Fruit fly (Drosophila melanogaster): Measurements from ENCODE around the gene CG33301.
A peak's percentile ranks its signal among the peaks of the same experiment; 100 is the strongest.

The CG33301 gene

dm6 chr2L:10009800-10010658 is 39.4 kb upstream of the CG33301 start (continued):
- TF ChIP-seq Mad (GFP tag; optimal IDR thresholded peaks at IDR 0.05): peak; percentile 95
- peak; percentile 94 for TF ChIP-seq CG13296 (GFP tag; optimal IDR thresholded peaks at IDR 0.05)
- peak; percentile 92 for TF ChIP-seq nau (GFP tag; optimal IDR thresholded peaks at IDR 0.05)
- peak; percentile 92 for TF ChIP-seq Hand (GFP tag; optimal IDR thresholded peaks at IDR 0.05)
- TF ChIP-seq CG11093 (GFP tag; IDR thresholded peaks at IDR 0.05): peak; percentile 96
- TF ChIP-seq Atf3 (GFP tag; optimal IDR thresholded peaks at IDR 0.05): peak; percentile 96
- peak; percentile 91 for TF ChIP-seq scrt (GFP tag; optimal IDR thresholded peaks at IDR 0.05)
- TF ChIP-seq CG30020 (tag; optimal IDR thresholded peaks at IDR 0.05): peak; percentile 76
- TF ChIP-seq CG16863 (GFP tag; optimal IDR thresholded peaks at IDR 0.05): peak; percentile 97
- peak; percentile 91 for TF ChIP-seq CG1024 (GFP tag; IDR thresholded peaks at IDR 0.05)
- TF ChIP-seq Hmr (GFP tag; optimal IDR thresholded peaks at IDR 0.05): peak; percentile 97
- TF ChIP-seq CG15269 (tag; optimal IDR thresholded peaks at IDR 0.05): peak; percentile 97
- peak; percentile 80 for TF ChIP-seq Neu2 (GFP tag; optimal IDR thresholded peaks at IDR 0.05; ENCODE audit: borderline replicate concordance)
- peak; percentile 98 for TF ChIP-seq chm (GFP tag; IDR thresholded peaks at IDR 0.05)
- TF ChIP-seq Mrtf (GFP tag; IDR thresholded peaks at IDR 0.05): peak; percentile 98
- peak; percentile 98 for TF ChIP-seq wdn (GFP tag; IDR thresholded peaks at IDR 0.05)
- peak; percentile 91 for TF ChIP-seq Ets97D (GFP tag; optimal IDR thresholded peaks at IDR 0.05)
- peak; percentile 97 for TF ChIP-seq CG2678 (tag; optimal IDR thresholded peaks at IDR 0.05)
- no peak for TF ChIP-seq knrl (GFP tag; IDR thresholded peaks at IDR 0.05; ENCODE audit: partially characterized antibody)
- TF ChIP-seq HmgZ (tag; optimal IDR thresholded peaks at IDR 0.05): peak; percentile 98
- peak; percentile 98 to 99 for TF ChIP-seq dpn (GFP tag; optimal IDR thresholded peaks at IDR 0.05)
- TF ChIP-seq GATAe (GFP tag; conservative IDR thresholded peaks at IDR 0.05): peak; percentile 86
- TF ChIP-seq CG8290 (GFP tag; optimal IDR thresholded peaks at IDR 0.05): peak; percentile 91
- peak in 1 of 2 experiments; percentile 100 for TF ChIP-seq CG8290 (tag; optimal IDR thresholded peaks at IDR 0.05)
- peak; percentile 95 for TF ChIP-seq corto (GFP tag; optimal IDR thresholded peaks at IDR 0.05)
- peak; percentile 92 for TF ChIP-seq twi (tag; optimal IDR thresholded peaks at IDR 0.05)
- TF ChIP-seq CG17361 (GFP tag; IDR thresholded peaks at IDR 0.05): peak; percentile 92
- TF ChIP-seq ttk (GFP tag; IDR thresholded peaks at IDR 0.05): peak; percentile 96
- peak; percentile 59 to 76 for TF ChIP-seq Trl (optimal IDR thresholded peaks at IDR 0.05)
- peak; percentile 98 for TF ChIP-seq Trl (GFP tag; optimal IDR thresholded peaks at IDR 0.05)
- peak; percentile 99 for TF ChIP-seq CG9932 (GFP tag; IDR thresholded peaks at IDR 0.05)
- TF ChIP-seq CG15601 (tag; optimal IDR thresholded peaks at IDR 0.05): peak; percentile 92
- peak; percentile 94 for TF ChIP-seq CG3065 (GFP tag; optimal IDR thresholded peaks at IDR 0.05)
- TF ChIP-seq ro (GFP tag; IDR thresholded peaks at IDR 0.05): peak; percentile 91
- TF ChIP-seq vvl (GFP tag; IDR thresholded peaks at IDR 0.05): peak; percentile 99
- TF ChIP-seq gcm2 (GFP tag; optimal IDR thresholded peaks at IDR 0.05): peak; percentile 92
- TF ChIP-seq Dp (GFP tag; optimal IDR thresholded peaks at IDR 0.05): peak; percentile 14
- TF ChIP-seq vfl (GFP tag; optimal IDR thresholded peaks at IDR 0.05): peak; percentile 97
- TF ChIP-seq ase (GFP tag; IDR thresholded peaks at IDR 0.05): peak; percentile 97
- TF ChIP-seq Bteb2 (GFP tag; optimal IDR thresholded peaks at IDR 0.05): peak; percentile 95
- TF ChIP-seq CG10267 (tag; optimal IDR thresholded peaks at IDR 0.05): peak; percentile 88
- peak; percentile 48 for TF ChIP-seq Dref (GFP tag; IDR thresholded peaks at IDR 0.05)
- TF ChIP-seq crol (GFP tag; IDR thresholded peaks at IDR 0.05): no peak; the same call in none of the 2 replicates
- peak; percentile 97 for TF ChIP-seq CG6813 (GFP tag; optimal IDR thresholded peaks at IDR 0.05)
- TF ChIP-seq az2 (GFP tag; optimal IDR thresholded peaks at IDR 0.05): peak; percentile 98
- peak; percentile 98 for TF ChIP-seq lbe (GFP tag; optimal IDR thresholded peaks at IDR 0.05)
- peak; percentile 98 for TF ChIP-seq Side (GFP tag; optimal IDR thresholded peaks at IDR 0.05)
- peak; percentile 88 for TF ChIP-seq sqz (GFP tag; optimal IDR thresholded peaks at IDR 0.05)
- peak; percentile 93 for TF ChIP-seq odd (GFP tag; optimal IDR thresholded peaks at IDR 0.05)
- peak; percentile 94 for TF ChIP-seq CG12299 (tag; optimal IDR thresholded peaks at IDR 0.05)

Measured in whole organism, embryonic.